Worm (Caenorhabditis elegans) whole organism, young adult: ENCODE results near the gene eng-1.

Experiments
- F10E7.11 ChIP-seq: sonication (generic microtip); optimal IDR thresholded peaks from 2 replicates; lab custom pipeline; 2017; ENCODE audit warnings: mild to moderate bottlenecking, missing genetic modification characterization, moderate library complexity, missing compliant biosample characterization
- F23B12.7 ChIP-seq: sonication (generic microtip); optimal IDR thresholded peaks from 2 replicates; lab custom pipeline; 2017; ENCODE audit warnings: missing genetic modification characterization, mild to moderate bottlenecking, missing compliant biosample characterization, antibody characterized with exemption, moderate library complexity; ENCODE audit not compliant: insufficient read depth
- Y53G8AR.9 ChIP-seq: fragments of 200-800 bp; sonication (Bioruptor generic); conservative IDR thresholded peaks from 2 replicates; pipeline ENCODE4 v1.3.6; 2022; ENCODE audit warnings: missing genetic modification reagents, missing genetic modification characterization, missing compliant biosample characterization
- akir-1 ChIP-seq: fragments of 200-800 bp; sonication (Bioruptor generic); optimal IDR thresholded peaks from 2 replicates; lab custom pipeline; 2018; ENCODE audit warnings: mild to moderate bottlenecking, missing genetic modification characterization, moderate library complexity, missing compliant biosample characterization
- aptf-3 ChIP-seq: fragments of 200-800 bp; sonication (Bioruptor generic); IDR thresholded peaks from 2 replicates; pipeline ENCODE4 v1.3.6; 2022; ENCODE audit warnings: missing genetic modification characterization, missing compliant biosample characterization
- atf-7 ChIP-seq: sonication (generic microtip); optimal IDR thresholded peaks from 2 replicates; lab custom pipeline; 2017; ENCODE audit warnings: mild to moderate bottlenecking, missing genetic modification characterization, missing compliant biosample characterization
- attf-6 ChIP-seq: fragments of 200-800 bp; sonication (Bioruptor generic); IDR thresholded peaks from 2 replicates; pipeline ENCODE4 v1.3.6; 2022; ENCODE audit warnings: missing genetic modification reagents, missing genetic modification characterization, missing compliant biosample characterization
- cebp-1 ChIP-seq, 2 experiments: fragments of 200-800 bp in 1 of 2; sonication (Bioruptor generic) in 1 of 2; sonication (generic microtip) in 1 of 2; IDR thresholded peaks in 1 of 2; optimal IDR thresholded peaks in 1 of 2; 2 replicates each; pipeline versions ENCODE4 v1.3.6 to Lab custom; 2017 to 2022; ENCODE audit warnings: missing compliant biosample characterization in 2 of 2, missing genetic modification characterization in 2 of 2, mild to moderate bottlenecking in 1 of 2, missing genetic modification reagents in 1 of 2, moderate library complexity in 1 of 2
- ceh-100 ChIP-seq: fragments of 200-800 bp; sonication (Bioruptor generic); IDR thresholded peaks from 2 replicates; pipeline ENCODE4 v1.3.6; 2022; ENCODE audit warnings: missing genetic modification reagents, missing genetic modification characterization, missing compliant biosample characterization
- ceh-40 ChIP-seq: fragments of 200-800 bp; sonication (Bioruptor generic); IDR thresholded peaks from 2 replicates; pipeline ENCODE4 v1.3.6; 2022; ENCODE audit warnings: missing genetic modification characterization, missing compliant biosample characterization
- chd-7 ChIP-seq: sonication (generic microtip); optimal IDR thresholded peaks from 2 replicates; lab custom pipeline; 2016; ENCODE audit warnings: mild to moderate bottlenecking, missing genetic modification characterization, moderate library complexity, missing compliant biosample characterization
- dox-1 ChIP-seq: fragments of 200-800 bp; sonication (Bioruptor generic); IDR thresholded peaks from 2 replicates; pipeline ENCODE4 v1.3.6; 2022; ENCODE audit warnings: missing genetic modification reagents, missing genetic modification characterization, missing compliant biosample characterization
- efl-1 ChIP-seq: fragments of 150-350 bp; optimal IDR thresholded peaks from 2 replicates; lab custom pipeline; 2014; ENCODE audit warnings: missing biosample characterization, missing genetic modification reagents, missing genetic modification characterization
- ets-4 ChIP-seq: fragments of 200-800 bp; sonication (Bioruptor generic); optimal IDR thresholded peaks from 2 replicates; lab custom pipeline; 2018; ENCODE audit warnings: mild to moderate bottlenecking, missing genetic modification characterization, missing compliant biosample characterization
- fkh-3 ChIP-seq: sonication (generic microtip); optimal IDR thresholded peaks from 2 replicates; lab custom pipeline; 2016; ENCODE audit warnings: mild to moderate bottlenecking, missing genetic modification characterization, missing compliant biosample characterization
- hmg-1.2 ChIP-seq: fragments of 200-800 bp; sonication (Bioruptor generic); IDR thresholded peaks from 2 replicates; pipeline ENCODE4 v1.3.6; 2022; ENCODE audit warnings: missing genetic modification reagents, missing genetic modification characterization, missing compliant biosample characterization
- hsf-1 ChIP-seq: fragments of 200-800 bp; sonication (Bioruptor generic); IDR thresholded peaks from 2 replicates; pipeline ENCODE4 v1.3.6; 2022; ENCODE audit warnings: missing genetic modification reagents, missing genetic modification characterization, missing compliant biosample characterization
- let-607 ChIP-seq, 2 experiments: fragments of 200-800 bp in 1 of 2; sonication (Bioruptor generic) in 1 of 2; sonication (generic microtip) in 1 of 2; optimal IDR thresholded peaks; 2 replicates each; lab custom pipeline; 2016 to 2018; ENCODE audit warnings: mild to moderate bottlenecking in 2 of 2, missing compliant biosample characterization in 2 of 2, missing genetic modification characterization in 2 of 2, moderate library complexity in 2 of 2, missing genotype in 1 of 2
- lin-26 ChIP-seq: fragments of 200-800 bp; sonication (Bioruptor generic); IDR thresholded peaks from 2 replicates; pipeline ENCODE4 v1.3.6; 2022; ENCODE audit warnings: missing genetic modification reagents, missing genetic modification characterization, missing compliant biosample characterization
- lin-35 ChIP-seq, 3 experiments: fragments of 150-350 bp in 2 of 3; sonication (generic microtip) in 1 of 3; optimal IDR thresholded peaks; 2 replicates each; lab custom pipeline; 2014 to 2018; ENCODE audit warnings: missing biosample characterization in 3 of 3, missing genetic modification characterization in 3 of 3, missing genetic modification reagents in 3 of 3
- lin-54 ChIP-seq: fragments of 200-800 bp; sonication (Bioruptor generic); optimal IDR thresholded peaks from 2 replicates; lab custom pipeline; 2018; ENCODE audit warnings: mild to moderate bottlenecking, missing genetic modification characterization, missing compliant biosample characterization
- lir-1 ChIP-seq: fragments of 200-800 bp; sonication (Bioruptor generic); conservative IDR thresholded peaks from 2 replicates; pipeline ENCODE4 v1.3.6; 2022; ENCODE audit warnings: missing genetic modification reagents, missing genetic modification characterization, missing compliant biosample characterization
- lsl-1 ChIP-seq: fragments of 200-800 bp; sonication (Bioruptor generic); optimal IDR thresholded peaks from 2 replicates; lab custom pipeline; 2018; ENCODE audit warnings: mild to moderate bottlenecking, missing genetic modification characterization, moderate library complexity, missing compliant biosample characterization
- madf-10 ChIP-seq: sonication (generic microtip); optimal IDR thresholded peaks from 2 replicates; lab custom pipeline; 2016; ENCODE audit warnings: mild to moderate bottlenecking, missing genetic modification characterization, missing compliant biosample characterization
- madf-6 ChIP-seq: fragments of 200-800 bp; sonication (Bioruptor generic); IDR thresholded peaks from 2 replicates; pipeline ENCODE4 v1.3.6; 2022; ENCODE audit warnings: missing genetic modification reagents, missing genetic modification characterization, missing compliant biosample characterization
- mel-28 ChIP-seq: sonication (generic microtip); optimal IDR thresholded peaks from 2 replicates; lab custom pipeline; 2016; ENCODE audit warnings: borderline replicate concordance, mild to moderate bottlenecking, missing genetic modification characterization, missing compliant biosample characterization
- mxl-1 ChIP-seq: sonication (generic microtip); optimal IDR thresholded peaks from 2 replicates; lab custom pipeline; 2016; ENCODE audit warnings: missing genetic modification characterization, missing compliant biosample characterization
- nfyb-1 ChIP-seq: fragments of 200-800 bp; sonication (Bioruptor generic); IDR thresholded peaks from 2 replicates; pipeline ENCODE4 v1.3.6; 2022; ENCODE audit warnings: missing genetic modification reagents, missing genetic modification characterization, missing compliant biosample characterization
- nhr-120 ChIP-seq: fragments of 200-800 bp; sonication (Bioruptor generic); IDR thresholded peaks from 2 replicates; pipeline ENCODE4 v1.3.6; 2022; ENCODE audit warnings: missing genetic modification characterization, missing compliant biosample characterization
- nhr-179 ChIP-seq: sonication (generic microtip); optimal IDR thresholded peaks from 2 replicates; lab custom pipeline; 2016; ENCODE audit warnings: mild to moderate bottlenecking, missing genetic modification characterization, missing compliant biosample characterization
- nhr-80 ChIP-seq: sonication (generic microtip); optimal IDR thresholded peaks from 2 replicates; lab custom pipeline; 2016; ENCODE audit warnings: missing genetic modification characterization, missing compliant biosample characterization
- nhr-90 ChIP-seq: sonication (generic microtip); optimal IDR thresholded peaks from 2 replicates; lab custom pipeline; 2016; ENCODE audit warnings: missing genotype, mild to moderate bottlenecking, missing genetic modification characterization, missing compliant biosample characterization
- snpc-3.4 ChIP-seq: sonication (generic microtip); optimal IDR thresholded peaks from 2 replicates; lab custom pipeline; 2017; ENCODE audit warnings: missing genetic modification characterization, mild to moderate bottlenecking, missing compliant biosample characterization, antibody characterized with exemption, moderate library complexity, missing genotype, missing genetic modification reagents
- snpc-4 ChIP-seq, 5 experiments: fragments of 150-350 bp in 1 of 5; sonication (generic microtip) in 4 of 5; optimal IDR thresholded peaks; 2 replicates each; lab custom pipeline; 2014 to 2018; ENCODE audit warnings: missing genetic modification characterization in 5 of 5, missing biosample characterization in 3 of 5, antibody characterized with exemption in 2 of 5, mild to moderate bottlenecking in 2 of 5, missing compliant biosample characterization in 2 of 5, missing genotype in 2 of 5, moderate library complexity in 2 of 5, missing genetic modification reagents in 1 of 5
- somi-1 ChIP-seq: fragments of 200-800 bp; sonication (Bioruptor generic); optimal IDR thresholded peaks from 2 replicates; lab custom pipeline; 2018; ENCODE audit warnings: mild to moderate bottlenecking, missing genetic modification characterization, missing compliant biosample characterization
- unc-62 ChIP-seq: fragments of 150-350 bp; optimal IDR thresholded peaks from 2 replicates; lab custom pipeline; 2014; ENCODE audit warnings: missing biosample characterization, missing genetic modification reagents, missing genetic modification characterization

The eng-1 gene

DNA sequence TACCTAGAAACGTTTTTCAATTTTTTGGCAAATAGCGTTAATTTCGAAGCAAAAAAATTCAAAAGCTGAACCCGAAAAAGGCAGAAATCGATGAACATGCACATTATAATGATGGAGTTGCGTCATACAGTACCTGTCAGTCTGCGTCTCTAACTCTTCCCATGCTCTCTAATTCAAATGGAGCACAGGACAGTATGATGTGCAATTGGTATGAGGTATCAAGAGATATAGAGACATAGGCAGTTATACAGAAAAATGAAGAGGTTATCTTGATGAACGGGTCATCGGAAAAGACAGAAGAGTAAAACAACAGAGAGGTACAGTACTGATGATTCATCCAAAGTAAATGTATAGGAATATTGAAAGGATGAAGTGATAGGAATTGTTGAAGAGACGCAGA, 32.4 kb upstream of the eng-1 start:
- TF ChIP-seq akir-1 (GFP tag; lab: Kevin White, UChicago) (no peak), snpc-3.4 (tag; lab: Kevin White, UChicago) (no peak), ceh-100 (GFP tag; lab: Robert Waterston, UW) (no peak), hmg-1.2 (peak; percentile 61; the same call in 1 of the 2 replicates), mel-28 (no peak), dox-1 (GFP tag; lab: Robert Waterston, UW) (no peak), unc-62 (GFP tag; lab: Kevin White, UChicago) (no peak), nfyb-1 (GFP tag; lab: Robert Waterston, UW) (no peak), somi-1 (no peak), lin-26 (no peak), lir-1 (GFP tag; lab: Robert Waterston, UW) (no peak), nhr-80 (tag; lab: Kevin White, UChicago) (peak; percentile 28)

DNA sequence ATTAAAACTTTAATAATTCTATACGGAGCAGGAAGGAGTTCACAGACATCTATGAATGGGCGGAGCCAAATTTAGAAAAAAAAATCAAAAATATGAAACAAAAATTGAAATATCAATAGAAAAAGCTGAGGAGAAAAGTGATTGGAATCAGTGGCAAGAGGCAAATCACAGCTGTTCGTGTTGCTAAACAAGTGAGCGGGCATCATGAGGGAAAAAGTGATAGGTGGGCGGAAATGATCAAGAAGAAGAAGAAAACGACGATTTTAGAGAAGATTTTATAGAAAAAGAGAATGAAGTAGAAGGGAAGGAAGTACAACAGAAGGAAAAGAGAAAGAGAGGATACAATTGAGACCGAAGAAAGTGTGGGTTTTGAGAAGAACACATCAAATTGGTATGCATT, 30.3 kb upstream of the eng-1 start:
- TF ChIP-seq madf-10 (tag; lab: Kevin White, UChicago) = no peak
- no peak for TF ChIP-seq dox-1 (GFP tag; lab: Robert Waterston, UW)
- TF ChIP-seq hsf-1 = no peak
- no peak for TF ChIP-seq cebp-1 (GFP tag; IDR thresholded peaks at IDR 0.05; lab: Robert Waterston, UW)
- TF ChIP-seq cebp-1 (tag; optimal IDR thresholded peaks at IDR 0.05; lab: Kevin White, UChicago) = no peak
- no peak for TF ChIP-seq ceh-40 (GFP tag; lab: Robert Waterston, UW)
- no peak for TF ChIP-seq madf-6 (GFP tag; lab: Robert Waterston, UW)
- TF ChIP-seq aptf-3 (GFP tag; lab: Robert Waterston, UW) = no peak
- TF ChIP-seq nhr-120 (GFP tag; lab: Robert Waterston, UW) = no peak
- no peak for TF ChIP-seq Y53G8AR.9 (GFP tag; lab: Robert Waterston, UW)
- TF ChIP-seq ets-4 (GFP tag; lab: Kevin White, UChicago) = no peak
- no peak for TF ChIP-seq nhr-179 (tag; lab: Kevin White, UChicago)
- TF ChIP-seq lin-54 = no peak
- TF ChIP-seq unc-62 (GFP tag; lab: Kevin White, UChicago) = no peak
- TF ChIP-seq fkh-3 = no peak
- TF ChIP-seq lin-35 (GFP tag; optimal IDR thresholded peaks at IDR 0.05; lab: Kevin White, UChicago) = no peak
- no peak for TF ChIP-seq mxl-1 (tag; lab: Kevin White, UChicago)
- TF ChIP-seq F23B12.7 = no peak
- no peak for TF ChIP-seq lsl-1 (GFP tag; lab: Kevin White, UChicago)
- TF ChIP-seq snpc-4 (GFP tag; optimal IDR thresholded peaks at IDR 0.05; lab: Kevin White, UChicago) = no peak
- TF ChIP-seq snpc-4 (tag; optimal IDR thresholded peaks at IDR 0.05; lab: Kevin White, UChicago) = no peak
- TF ChIP-seq atf-7 (tag; lab: Kevin White, UChicago) = no peak

DNA sequence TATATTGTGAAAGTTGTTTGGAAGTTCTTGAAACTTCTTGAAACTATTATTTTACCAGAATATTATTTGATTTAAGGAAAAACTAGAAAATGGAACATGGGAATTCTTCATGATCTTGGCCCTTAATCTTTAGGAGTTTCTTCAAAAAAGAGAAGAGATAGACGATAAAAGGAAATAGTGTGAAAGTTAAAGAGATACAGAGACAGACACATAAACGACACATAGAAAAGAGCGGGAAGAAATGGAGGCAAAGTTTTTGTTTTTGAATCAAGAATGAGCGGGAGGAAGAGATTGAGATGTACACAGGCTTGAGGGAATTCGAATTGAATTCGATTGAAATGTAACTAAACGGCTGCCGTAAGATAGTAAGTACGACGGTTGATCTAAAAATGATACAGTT, 29.2 kb upstream of the eng-1 start:
- TF ChIP-seq attf-6 = no peak
- no peak for TF ChIP-seq chd-7 (tag; lab: Kevin White, UChicago)
- TF ChIP-seq efl-1 (GFP tag; lab: Kevin White, UChicago) = peak; percentile 30
- no peak for TF ChIP-seq nhr-90
- no peak for TF ChIP-seq let-607 (tag; optimal IDR thresholded peaks at IDR 0.05; lab: Kevin White, UChicago)
- TF ChIP-seq atf-7 (tag; lab: Kevin White, UChicago) = no peak
- no peak for TF ChIP-seq F10E7.11 (tag; lab: Kevin White, UChicago)
